Fruit fly (Drosophila melanogaster): ENCODE measurements around the gene crq.

The crq gene

dm6 chr2L:452872-453271 is at the start of gene crq, which contains the start of gene shv:
crq (minus strand) TSS chr2L:453024.
shv (plus strand) TSS chr2L:453108.
- TF ChIP-seq CG11617 (GFP tag; optimal IDR thresholded peaks at IDR 0.05) (no peak), CG12768 (GFP tag; optimal IDR thresholded peaks at IDR 0.05) (no peak), bab1 (GFP tag; optimal IDR thresholded peaks at IDR 0.05) (peak; percentile 63), pad (GFP tag; optimal IDR thresholded peaks at IDR 0.05) (peak; percentile 38), CG33017 (tag; optimal IDR thresholded peaks at IDR 0.05) (no peak), CG14711 (tag; optimal IDR thresholded peaks at IDR 0.05) (peak; percentile 99), cic (GFP tag; optimal IDR thresholded peaks at IDR 0.05) (peak; percentile 42), ovo (GFP tag; optimal IDR thresholded peaks at IDR 0.05) (no peak), kay (GFP tag; ENCODE audit: borderline replicate concordance) (no peak), tj (GFP tag; optimal IDR thresholded peaks at IDR 0.05) (peak; percentile 74)

- TF ChIP-seq Clk (GFP tag; optimal IDR thresholded peaks at IDR 0.05) (no peak), cic (GFP tag; optimal IDR thresholded peaks at IDR 0.05) (no peak), CG5204 (GFP tag; optimal IDR thresholded peaks at IDR 0.05) (no peak), bab1 (GFP tag; optimal IDR thresholded peaks at IDR 0.05) (no peak), toe (GFP tag; optimal IDR thresholded peaks at IDR 0.05) (no peak), pad (GFP tag; optimal IDR thresholded peaks at IDR 0.05) (no peak), cnc (optimal IDR thresholded peaks at IDR 0.05) (no peak), CG12768 (GFP tag; optimal IDR thresholded peaks at IDR 0.05) (no peak), Crg-1 (GFP tag; optimal IDR thresholded peaks at IDR 0.05) (no peak), kay (GFP tag; ENCODE audit: borderline replicate concordance) (no peak)
These were observed 48.8 kb upstream of the crq start for dm6 chr2L:501622-502021.

- TF ChIP-seq CG14711 (tag; optimal IDR thresholded peaks at IDR 0.05) (no peak), Hr96 (GFP tag; optimal IDR thresholded peaks at IDR 0.05) (no peak), CG7045 (GFP tag; optimal IDR thresholded peaks at IDR 0.05) (no peak), CG33017 (tag; optimal IDR thresholded peaks at IDR 0.05) (no peak), cic (GFP tag; optimal IDR thresholded peaks at IDR 0.05) (no peak), Crg-1 (GFP tag; optimal IDR thresholded peaks at IDR 0.05) (no peak), CG12768 (GFP tag; optimal IDR thresholded peaks at IDR 0.05) (no peak), kay (GFP tag; ENCODE audit: borderline replicate concordance) (no peak), CG1620 (GFP tag; optimal IDR thresholded peaks at IDR 0.05) (no peak), cnc (optimal IDR thresholded peaks at IDR 0.05) (no peak), ovo (GFP tag; optimal IDR thresholded peaks at IDR 0.05) (no peak), toe (GFP tag; optimal IDR thresholded peaks at IDR 0.05) (no peak)
These were observed 47.1 kb upstream of the crq start for dm6 chr2L:499939-500338.

dm6 chr2L:498474-498821 is 45.6 kb upstream of the crq start:
- TF ChIP-seq Mnt (GFP tag; optimal IDR thresholded peaks at IDR 0.05), result no peak

- TF ChIP-seq CG5204 (GFP tag; optimal IDR thresholded peaks at IDR 0.05) (no peak), toe (GFP tag; optimal IDR thresholded peaks at IDR 0.05) (no peak), CG14711 (tag; optimal IDR thresholded peaks at IDR 0.05) (no peak), CG7045 (GFP tag; optimal IDR thresholded peaks at IDR 0.05) (no peak), cic (GFP tag; optimal IDR thresholded peaks at IDR 0.05) (no peak), tj (GFP tag; optimal IDR thresholded peaks at IDR 0.05) (no peak), ovo (GFP tag; optimal IDR thresholded peaks at IDR 0.05) (no peak), Hr96 (GFP tag; optimal IDR thresholded peaks at IDR 0.05) (no peak), CG7101 (tag; optimal IDR thresholded peaks at IDR 0.05) (no peak), cnc (optimal IDR thresholded peaks at IDR 0.05) (no peak), CG33017 (tag; optimal IDR thresholded peaks at IDR 0.05) (no peak), CG11617 (GFP tag; optimal IDR thresholded peaks at IDR 0.05) (no peak), CG1620 (GFP tag; optimal IDR thresholded peaks at IDR 0.05) (no peak), Crg-1 (GFP tag; optimal IDR thresholded peaks at IDR 0.05) (no peak), kay (GFP tag; ENCODE audit: borderline replicate concordance) (no peak), Clk (GFP tag; optimal IDR thresholded peaks at IDR 0.05) (no peak), bab1 (GFP tag; optimal IDR thresholded peaks at IDR 0.05) (no peak)
These were observed 45.0 kb upstream of the crq start for dm6 chr2L:497657-498473.

dm6 chr2L:496841-497240 is 44.0 kb upstream of the crq start:
- TF ChIP-seq bab1 (GFP tag; optimal IDR thresholded peaks at IDR 0.05) (no peak), CG5204 (GFP tag; optimal IDR thresholded peaks at IDR 0.05) (no peak), Mnt (GFP tag; optimal IDR thresholded peaks at IDR 0.05) (no peak), CG12768 (GFP tag; optimal IDR thresholded peaks at IDR 0.05) (no peak), CG7045 (GFP tag; optimal IDR thresholded peaks at IDR 0.05) (no peak), toe (GFP tag; optimal IDR thresholded peaks at IDR 0.05) (no peak), tj (GFP tag; optimal IDR thresholded peaks at IDR 0.05) (no peak), Clk (GFP tag; optimal IDR thresholded peaks at IDR 0.05) (no peak), Hr96 (GFP tag; optimal IDR thresholded peaks at IDR 0.05) (no peak), cnc (optimal IDR thresholded peaks at IDR 0.05) (no peak), pad (GFP tag; optimal IDR thresholded peaks at IDR 0.05) (no peak), cic (GFP tag; optimal IDR thresholded peaks at IDR 0.05) (no peak), CG1620 (GFP tag; optimal IDR thresholded peaks at IDR 0.05) (no peak), CG14711 (tag; optimal IDR thresholded peaks at IDR 0.05) (no peak), CG7101 (tag; optimal IDR thresholded peaks at IDR 0.05) (no peak), CG11617 (GFP tag; optimal IDR thresholded peaks at IDR 0.05) (no peak), CG33017 (tag; optimal IDR thresholded peaks at IDR 0.05) (no peak), ovo (GFP tag; optimal IDR thresholded peaks at IDR 0.05) (no peak)
